Worm (Caenorhabditis elegans) whole organism, late embryonic: ENCODE results near the gene F13A2.5.

Source experiments
- C38D4.7 ChIP-seq: fragments of 200-800 bp; sonication (Bioruptor generic); optimal IDR thresholded peaks from 2 replicates; lab custom pipeline; 2018; ENCODE audit warnings: mild to moderate bottlenecking, missing genetic modification characterization, moderate library complexity, missing compliant biosample characterization
- K02D7.2 ChIP-seq: sonication (generic microtip); optimal IDR thresholded peaks from 2 replicates; lab custom pipeline; 2017; ENCODE audit warnings: mild to moderate bottlenecking, missing genetic modification characterization, missing compliant biosample characterization
- T23F11.4 ChIP-seq: fragments of 200-800 bp; sonication (Bioruptor generic); optimal IDR thresholded peaks from 2 replicates; lab custom pipeline; 2018; ENCODE audit warnings: mild to moderate bottlenecking, missing genetic modification characterization, missing compliant biosample characterization
- ama-1 ChIP-seq: fragments of 150-350 bp; optimal IDR thresholded peaks from 2 replicates; lab custom pipeline; 2014
- ceh-14 ChIP-seq: sonication (generic microtip); optimal IDR thresholded peaks from 2 replicates; lab custom pipeline; 2016; ENCODE audit warnings: missing genotype, missing genetic modification characterization, missing compliant biosample characterization
- ceh-19 ChIP-seq: fragments of 200-800 bp; sonication (Bioruptor generic); optimal IDR thresholded peaks from 2 replicates; lab custom pipeline; 2018; ENCODE audit warnings: mild to moderate bottlenecking, missing genetic modification characterization, missing compliant biosample characterization
- ceh-2 ChIP-seq: sonication (generic microtip); optimal IDR thresholded peaks from 2 replicates; lab custom pipeline; 2016; ENCODE audit warnings: missing genotype, missing genetic modification characterization, missing compliant biosample characterization
- ceh-30 ChIP-seq: fragments of 150-350 bp; optimal IDR thresholded peaks from 2 replicates; lab custom pipeline; 2014; ENCODE audit warnings: missing biosample characterization, missing genetic modification characterization
- ceh-34 ChIP-seq: sonication (generic microtip); optimal IDR thresholded peaks from 2 replicates; lab custom pipeline; 2016; ENCODE audit warnings: mild to moderate bottlenecking, missing genetic modification characterization, missing compliant biosample characterization
- ceh-6 ChIP-seq: fragments of 200-800 bp; sonication (Bioruptor generic); optimal IDR thresholded peaks from 2 replicates; lab custom pipeline; 2018; ENCODE audit warnings: mild to moderate bottlenecking, missing genetic modification characterization, missing compliant biosample characterization
- ceh-9 ChIP-seq: sonication (generic microtip); optimal IDR thresholded peaks from 2 replicates; lab custom pipeline; 2016; ENCODE audit warnings: mild to moderate bottlenecking, missing genetic modification characterization, inconsistent platforms, missing compliant biosample characterization
- che-1 ChIP-seq: sonication (generic microtip); optimal IDR thresholded peaks from 2 replicates; lab custom pipeline; 2016; ENCODE audit warnings: mild to moderate bottlenecking, missing genetic modification characterization, missing compliant biosample characterization
- dmd-4 ChIP-seq: sonication (generic microtip); optimal IDR thresholded peaks from 2 replicates; lab custom pipeline; 2016; ENCODE audit warnings: borderline replicate concordance, missing genetic modification characterization, missing compliant biosample characterization
- dve-1 ChIP-seq: sonication (generic microtip); optimal IDR thresholded peaks from 2 replicates; lab custom pipeline; 2017; ENCODE audit warnings: antibody characterized with exemption, mild to moderate bottlenecking, missing genetic modification characterization, missing compliant biosample characterization
- elt-2 ChIP-seq: sonication (generic microtip); optimal IDR thresholded peaks from 2 replicates; lab custom pipeline; 2016; ENCODE audit warnings: missing genetic modification reagents, missing genetic modification characterization, missing compliant biosample characterization
- ets-4 ChIP-seq: sonication (generic microtip); optimal IDR thresholded peaks from 2 replicates; lab custom pipeline; 2016; ENCODE audit warnings: missing genetic modification characterization, missing compliant biosample characterization
- eyg-1 ChIP-seq: sonication (generic microtip); optimal IDR thresholded peaks from 2 replicates; lab custom pipeline; 2016; ENCODE audit warnings: missing genotype, missing genetic modification characterization, missing compliant biosample characterization
- fkh-10 ChIP-seq: fragments of 150-350 bp; optimal IDR thresholded peaks from 2 replicates; lab custom pipeline; 2014; ENCODE audit warnings: missing biosample characterization, missing genetic modification reagents, missing genetic modification characterization
- madf-2 ChIP-seq: sonication (generic microtip); optimal IDR thresholded peaks from 2 replicates; lab custom pipeline; 2017; ENCODE audit warnings: missing genetic modification characterization, missing compliant biosample characterization
- nfya-1 ChIP-seq: sonication (generic microtip); optimal IDR thresholded peaks from 2 replicates; lab custom pipeline; 2017; ENCODE audit warnings: missing genetic modification characterization, mild to moderate bottlenecking, missing compliant biosample characterization, antibody characterized with exemption, moderate library complexity
- nhr-11 ChIP-seq: fragments of 150-350 bp; optimal IDR thresholded peaks from 2 replicates; lab custom pipeline; 2014; ENCODE audit warnings: missing biosample characterization, missing genetic modification characterization
- nhr-232 ChIP-seq: sonication (generic microtip); optimal IDR thresholded peaks from 2 replicates; lab custom pipeline; 2016; ENCODE audit warnings: missing genetic modification characterization, missing compliant biosample characterization
- npax-4 ChIP-seq: sonication (generic microtip); optimal IDR thresholded peaks from 2 replicates; lab custom pipeline; 2016; ENCODE audit warnings: missing genetic modification characterization, missing compliant biosample characterization
- odd-2 ChIP-seq: sonication (generic microtip); optimal IDR thresholded peaks from 2 replicates; lab custom pipeline; 2017; ENCODE audit warnings: antibody characterized with exemption, mild to moderate bottlenecking, missing genetic modification characterization, missing compliant biosample characterization
- pag-3 ChIP-seq: sonication (generic microtip); optimal IDR thresholded peaks from 2 replicates; lab custom pipeline; 2016; ENCODE audit warnings: missing compliant biosample characterization, missing genetic modification characterization, borderline replicate concordance
- pax-1 ChIP-seq: fragments of 150-350 bp; optimal IDR thresholded peaks from 2 replicates; lab custom pipeline; 2014; ENCODE audit warnings: missing biosample characterization, missing genetic modification characterization
- pha-2 ChIP-seq: sonication (generic microtip); optimal IDR thresholded peaks from 2 replicates; lab custom pipeline; 2017; ENCODE audit warnings: mild to moderate bottlenecking, missing genetic modification characterization, missing compliant biosample characterization
- pha-4 ChIP-seq: fragments of 150-350 bp; optimal IDR thresholded peaks from 2 replicates; lab custom pipeline; 2018; ENCODE audit warnings: missing biosample characterization, missing genetic modification reagents, missing genetic modification characterization
- pqm-1 ChIP-seq: sonication (generic microtip); optimal IDR thresholded peaks from 2 replicates; lab custom pipeline; 2016; ENCODE audit warnings: missing genetic modification characterization, missing compliant biosample characterization
- pros-1 ChIP-seq: fragments of 150-350 bp; optimal IDR thresholded peaks from 2 replicates; lab custom pipeline; 2014; ENCODE audit warnings: missing biosample characterization, missing genetic modification reagents, missing genetic modification characterization
- ref-2 ChIP-seq: sonication (generic microtip); optimal IDR thresholded peaks from 2 replicates; lab custom pipeline; 2016; ENCODE audit warnings: missing genetic modification characterization, missing compliant biosample characterization
- sdc-2 ChIP-seq: sonication (generic microtip); optimal IDR thresholded peaks from 2 replicates; lab custom pipeline; 2016; ENCODE audit warnings: missing genotype, missing genetic modification characterization, missing compliant biosample characterization
- sox-2 ChIP-seq: fragments of 200-800 bp; sonication (Bioruptor generic); IDR thresholded peaks from 2 replicates; pipeline ENCODE4 v1.3.6; 2022; ENCODE audit warnings: missing genetic modification reagents, missing genetic modification characterization, missing compliant biosample characterization
- sox-4 ChIP-seq: sonication (generic microtip); optimal IDR thresholded peaks from 2 replicates; lab custom pipeline; 2017; ENCODE audit warnings: mild to moderate bottlenecking, missing genetic modification characterization, inconsistent platforms, missing compliant biosample characterization
- tbx-2 ChIP-seq: sonication (generic microtip); optimal IDR thresholded peaks from 2 replicates; lab custom pipeline; 2016; ENCODE audit warnings: missing genetic modification characterization, missing compliant biosample characterization
- tbx-7 ChIP-seq: sonication (generic microtip); optimal IDR thresholded peaks from 2 replicates; lab custom pipeline; 2016; ENCODE audit warnings: missing genotype, missing genetic modification characterization, missing compliant biosample characterization
- ttx-3 ChIP-seq: sonication (generic microtip); optimal IDR thresholded peaks from 2 replicates; lab custom pipeline; 2016; ENCODE audit warnings: missing genetic modification reagents, missing genetic modification characterization, missing compliant biosample characterization
- unc-3 ChIP-seq, 2 experiments: fragments of 200-800 bp in 1 of 2; sonication (Bioruptor generic) in 1 of 2; sonication (generic microtip) in 1 of 2; conservative IDR thresholded peaks in 1 of 2; optimal IDR thresholded peaks in 1 of 2; 2 replicates each; pipeline versions ENCODE4 v1.3.6 to Lab custom; 2016 to 2022; ENCODE audit warnings: missing compliant biosample characterization in 2 of 2, missing genetic modification characterization in 2 of 2, missing genetic modification reagents in 1 of 2
- unc-42 ChIP-seq: sonication (generic microtip); optimal IDR thresholded peaks from 2 replicates; lab custom pipeline; 2016; ENCODE audit warnings: missing genotype, missing genetic modification characterization, missing compliant biosample characterization
- unc-86 ChIP-seq: sonication (generic microtip); optimal IDR thresholded peaks from 2 replicates; lab custom pipeline; 2016; ENCODE audit warnings: missing genetic modification characterization, missing compliant biosample characterization
- ztf-16 ChIP-seq: sonication (generic microtip); optimal IDR thresholded peaks from 2 replicates; lab custom pipeline; 2017; ENCODE audit warnings: missing genetic modification characterization, missing compliant biosample characterization

Gene F13A2.5

DNA sequence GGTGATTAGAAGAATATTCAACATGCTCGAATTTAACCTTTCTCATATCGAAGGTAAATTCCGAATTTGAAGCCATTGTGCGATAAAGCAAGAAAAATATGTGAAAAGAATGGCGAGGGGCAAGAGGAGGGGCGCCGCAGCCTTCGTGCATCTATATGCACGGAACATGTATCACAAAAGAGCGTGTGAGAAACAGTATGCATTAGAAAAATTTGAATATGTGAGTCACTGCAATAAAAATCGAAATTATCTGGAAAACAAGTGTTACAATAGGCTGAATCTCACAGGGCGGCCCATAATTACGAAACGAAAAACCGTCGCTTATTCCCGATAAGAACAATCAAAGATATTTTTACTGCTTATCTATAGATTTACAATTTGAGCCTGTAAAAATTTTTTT is at the start of gene F13A2.5:
TSS of gene F13A2.5 (minus strand) at position 101 of the 400 bp plus-strand sequence.
- no peak for TF ChIP-seq fkh-10
- no peak for TF ChIP-seq dve-1 (tag; lab: Kevin White, UChicago)
- no peak for TF ChIP-seq ceh-6 (GFP tag; lab: Kevin White, UChicago)
- no peak for TF ChIP-seq unc-86 (tag; lab: Kevin White, UChicago)
- TF ChIP-seq ceh-14 (tag; lab: Kevin White, UChicago), result no peak
- no peak for TF ChIP-seq tbx-7 (tag; lab: Kevin White, UChicago)

DNA sequence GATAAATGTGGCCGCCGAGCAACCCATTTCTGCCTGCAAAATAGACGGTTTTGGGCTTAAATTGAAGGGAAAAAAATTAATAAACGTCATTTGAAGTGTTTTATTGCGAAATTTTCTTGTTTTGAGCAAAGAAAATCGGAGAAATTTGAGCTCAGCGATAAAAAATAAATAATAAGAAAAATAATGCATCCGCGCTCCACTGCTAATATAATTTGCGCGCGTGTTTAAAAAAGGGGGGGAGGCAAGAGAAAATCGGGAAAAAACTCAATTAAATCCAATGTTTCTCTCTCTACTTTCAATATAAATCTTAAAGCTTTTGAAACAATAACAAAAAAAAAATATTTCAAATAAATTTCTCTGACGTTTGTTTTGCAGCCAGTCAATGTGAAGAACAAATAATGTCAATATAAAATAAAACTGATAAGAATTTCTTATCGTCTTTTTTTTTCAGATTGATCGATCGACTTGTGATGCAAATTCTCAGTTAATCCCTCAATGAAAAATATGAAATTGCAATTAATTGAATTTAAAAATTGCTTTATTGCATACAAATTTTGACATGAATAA is 48.8 kb upstream of the F13A2.5 start, which contains the start of gene rft-2:
TSS of gene rft-2 (minus strand) at position 41 of the 567 bp plus-strand sequence.
- no peak for TF ChIP-seq che-1
- no peak for TF ChIP-seq sox-2 (GFP tag; lab: Robert Waterston, UW)
- peak; percentile 22 for TF ChIP-seq ceh-34 (tag; lab: Kevin White, UChicago)
- no peak for TF ChIP-seq ets-4 (tag; lab: Kevin White, UChicago)
- TF ChIP-seq pax-1 (tag; lab: Kevin White, UChicago), result no peak
- no peak for TF ChIP-seq ceh-6 (GFP tag; lab: Kevin White, UChicago)
- TF ChIP-seq dve-1 (tag; lab: Kevin White, UChicago), result no peak
- no peak for TF ChIP-seq odd-2 (tag; lab: Kevin White, UChicago)
- peak; percentile 2 for TF ChIP-seq ceh-2 (tag; lab: Kevin White, UChicago)
- no peak for TF ChIP-seq eyg-1 (tag; lab: Kevin White, UChicago)
- no peak for TF ChIP-seq unc-86 (tag; lab: Kevin White, UChicago)
- no peak for TF ChIP-seq sox-4 (tag; lab: Kevin White, UChicago)
- TF ChIP-seq pros-1 (tag; lab: Kevin White, UChicago), result no peak
- TF ChIP-seq T23F11.4 (GFP tag; lab: Kevin White, UChicago), result no peak
- peak; percentile 15 for TF ChIP-seq nfya-1 (tag; lab: Kevin White, UChicago)
- TF ChIP-seq pha-4 (tag; lab: Kevin White, UChicago), result no peak
- TF ChIP-seq fkh-10, result no peak
- no peak for TF ChIP-seq ttx-3 (tag; lab: Kevin White, UChicago)
- TF ChIP-seq ref-2 (tag; lab: Kevin White, UChicago), result no peak
- TF ChIP-seq ztf-16 (tag; lab: Kevin White, UChicago), result no peak
- no peak for TF ChIP-seq sdc-2 (tag; lab: Kevin White, UChicago)
- no peak for TF ChIP-seq nhr-232 (tag; lab: Kevin White, UChicago)
- peak; percentile 70 for TF ChIP-seq elt-2 (tag; lab: Kevin White, UChicago)
- no peak for TF ChIP-seq npax-4
- TF ChIP-seq ama-1 (lab: Kevin White, UChicago), result no peak
- TF ChIP-seq unc-42 (tag; lab: Kevin White, UChicago), result peak; percentile 90
- TF ChIP-seq unc-3 (GFP tag; conservative IDR thresholded peaks at IDR 0.05; lab: Robert Waterston, UW), result no peak
- TF ChIP-seq unc-3 (tag; optimal IDR thresholded peaks at IDR 0.05; lab: Kevin White, UChicago), result no peak
- no peak for TF ChIP-seq tbx-2
- TF ChIP-seq ceh-19 (GFP tag; lab: Kevin White, UChicago), result no peak
- TF ChIP-seq dmd-4, result no peak
- TF ChIP-seq madf-2 (tag; lab: Kevin White, UChicago), result no peak
- TF ChIP-seq ceh-14 (tag; lab: Kevin White, UChicago), result no peak
- no peak for TF ChIP-seq ceh-30
- no peak for TF ChIP-seq ceh-9 (tag; lab: Kevin White, UChicago)
- TF ChIP-seq nhr-11 (tag; lab: Kevin White, UChicago), result no peak
- TF ChIP-seq pha-2, result no peak
- TF ChIP-seq pqm-1 (tag; lab: Kevin White, UChicago), result no peak
- TF ChIP-seq C38D4.7 (GFP tag; lab: Kevin White, UChicago), result no peak
- no peak for TF ChIP-seq K02D7.2 (tag; lab: Kevin White, UChicago)
- no peak for TF ChIP-seq pag-3
